Fruit fly (Drosophila melanogaster): ENCODE data around the gene CG5412.

CG5412 gene

dm6 chr3R:20576789-20577188, at the start of gene CG5412, which contains the start of gene TFAM:
CG5412 (plus strand) TSS chr3R:20577053.
TFAM (minus strand) TSS chr3R:20577010.
- no peak for TF ChIP-seq CG11617 (GFP tag; optimal IDR thresholded peaks at IDR 0.05)
- no peak for TF ChIP-seq Clk (GFP tag; optimal IDR thresholded peaks at IDR 0.05)
- no peak for TF ChIP-seq tj (GFP tag; optimal IDR thresholded peaks at IDR 0.05)
- peak; percentile 40 for TF ChIP-seq Mnt (GFP tag; optimal IDR thresholded peaks at IDR 0.05)
- peak; percentile 15 for TF ChIP-seq CG1620 (GFP tag; optimal IDR thresholded peaks at IDR 0.05)

DNA sequence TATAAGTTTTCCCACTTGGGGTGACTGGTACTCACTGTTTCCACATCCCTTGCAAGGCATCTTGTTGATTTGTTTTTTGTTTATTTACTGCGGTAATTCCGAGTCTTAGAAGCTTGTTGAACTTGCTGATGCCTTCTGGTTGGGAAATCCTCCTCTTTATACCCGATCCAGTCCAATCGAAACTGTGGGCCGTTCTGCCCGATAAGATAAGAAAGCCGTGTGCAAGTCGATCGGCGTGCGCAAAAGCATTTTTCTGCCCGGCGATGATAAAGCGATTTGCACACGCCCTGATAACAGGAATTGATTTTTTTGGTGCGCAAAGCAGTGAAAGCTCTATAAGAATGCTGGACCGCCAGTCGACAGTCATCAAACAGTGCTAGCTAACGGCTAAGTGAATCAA, 42.3 kb upstream of the CG5412 start, which contains the start of the genes MtnE and MtnD:
Gene MtnE, minus strand, starts transcription at position 130 of the 400 bp plus-strand sequence.
Gene MtnD, plus strand, starts transcription at position 388 of the 400 bp plus-strand sequence.
- TF ChIP-seq Clk (GFP tag; optimal IDR thresholded peaks at IDR 0.05) = no peak
- no peak for TF ChIP-seq CG12768 (GFP tag; optimal IDR thresholded peaks at IDR 0.05)
- peak; percentile 24 for TF ChIP-seq kay (GFP tag; ENCODE audit: borderline replicate concordance)
- TF ChIP-seq CG14711 (tag; optimal IDR thresholded peaks at IDR 0.05) = no peak
- TF ChIP-seq CG7101 (tag; optimal IDR thresholded peaks at IDR 0.05) = no peak
- TF ChIP-seq pad (GFP tag; optimal IDR thresholded peaks at IDR 0.05) = no peak
- peak; percentile 71 for TF ChIP-seq cic (GFP tag; optimal IDR thresholded peaks at IDR 0.05)
- peak in 1 of 2 experiments; percentile 46 for TF ChIP-seq cnc (optimal IDR thresholded peaks at IDR 0.05)
- TF ChIP-seq bab1 (GFP tag; optimal IDR thresholded peaks at IDR 0.05) = no peak

dm6 chr3R:20542283-20543144, 34.3 kb upstream of the CG5412 start:
- TF ChIP-seq toe (GFP tag; optimal IDR thresholded peaks at IDR 0.05) (no peak), ovo (GFP tag; optimal IDR thresholded peaks at IDR 0.05) (peak; percentile 80), tj (GFP tag; optimal IDR thresholded peaks at IDR 0.05) (peak; percentile 84), CG7101 (tag; optimal IDR thresholded peaks at IDR 0.05) (peak; percentile 45), CG14711 (tag; optimal IDR thresholded peaks at IDR 0.05) (no peak), kay (GFP tag; ENCODE audit: borderline replicate concordance) (peak; percentile 4), Crg-1 (GFP tag; optimal IDR thresholded peaks at IDR 0.05) (peak; percentile 32), cic (GFP tag; optimal IDR thresholded peaks at IDR 0.05) (peak; percentile 8), Hr96 (GFP tag; optimal IDR thresholded peaks at IDR 0.05) (no peak), CG1620 (GFP tag; optimal IDR thresholded peaks at IDR 0.05) (no peak), bab1 (GFP tag; optimal IDR thresholded peaks at IDR 0.05) (no peak), Mnt (GFP tag; optimal IDR thresholded peaks at IDR 0.05) (peak; percentile 36), Clk (GFP tag; optimal IDR thresholded peaks at IDR 0.05) (no peak), CG12768 (GFP tag; optimal IDR thresholded peaks at IDR 0.05) (no peak), CG11617 (GFP tag; optimal IDR thresholded peaks at IDR 0.05) (no peak), cnc (optimal IDR thresholded peaks at IDR 0.05) (no peak)

dm6 chr3R:20543220-20543619, 33.6 kb upstream of the CG5412 start:
- no peak for TF ChIP-seq tj (GFP tag; optimal IDR thresholded peaks at IDR 0.05)
- TF ChIP-seq CG33017 (tag; optimal IDR thresholded peaks at IDR 0.05) = no peak
- TF ChIP-seq Crg-1 (GFP tag; optimal IDR thresholded peaks at IDR 0.05) = no peak
- TF ChIP-seq CG1620 (GFP tag; optimal IDR thresholded peaks at IDR 0.05) = no peak
- TF ChIP-seq CG12768 (GFP tag; optimal IDR thresholded peaks at IDR 0.05) = no peak

DNA sequence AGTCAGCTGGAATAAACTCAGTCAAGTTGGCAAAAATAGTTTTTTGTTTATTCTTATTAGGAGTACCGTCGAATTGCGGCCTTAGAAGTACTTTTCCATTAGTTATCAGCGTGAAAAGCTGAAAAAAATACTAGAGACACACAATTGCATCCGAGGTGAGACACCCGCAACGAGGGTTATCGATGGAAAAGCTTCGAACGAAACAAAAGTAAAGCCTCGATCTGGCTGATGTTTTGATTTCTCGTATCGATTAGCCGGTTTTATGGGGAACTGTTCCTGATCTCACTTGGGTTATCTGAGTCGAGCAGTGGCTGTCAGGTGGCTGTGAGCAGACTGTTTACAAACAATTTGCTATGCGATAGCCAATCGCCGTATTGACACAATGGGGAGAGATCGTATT, 33.1 kb upstream of the CG5412 start:
- TF ChIP-seq tj (GFP tag; optimal IDR thresholded peaks at IDR 0.05) = peak; percentile 23
- no peak for TF ChIP-seq Crg-1 (GFP tag; optimal IDR thresholded peaks at IDR 0.05)
- TF ChIP-seq cic (GFP tag; optimal IDR thresholded peaks at IDR 0.05) = peak; percentile 31

DNA sequence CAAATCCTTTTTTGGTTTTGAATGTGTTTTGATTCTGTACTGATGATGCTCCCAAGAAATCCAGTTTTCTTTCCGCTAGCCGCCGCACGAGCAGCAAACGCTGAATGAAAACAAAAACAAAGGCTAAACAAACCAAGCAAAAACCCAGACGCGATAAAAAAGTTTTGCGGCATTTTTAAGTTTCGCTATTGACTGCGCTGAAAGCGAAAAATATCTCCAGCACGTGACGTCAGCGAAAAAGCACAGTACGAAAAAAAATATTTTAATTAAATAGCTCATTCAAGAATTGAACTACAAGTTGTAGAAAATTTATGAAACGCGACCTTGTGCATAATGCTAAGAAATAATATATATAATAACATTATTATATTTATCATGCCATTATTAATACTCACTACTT, 31.9 kb upstream of the CG5412 start:
- TF ChIP-seq CG33017 (tag; optimal IDR thresholded peaks at IDR 0.05) = no peak
- peak; percentile 87 for TF ChIP-seq kay (GFP tag; ENCODE audit: borderline replicate concordance)
- TF ChIP-seq tj (GFP tag; optimal IDR thresholded peaks at IDR 0.05) = peak; percentile 66

dm6 chr3R:20545678-20546077, 31.2 kb upstream of the CG5412 start:
- peak; percentile 27 for TF ChIP-seq pad (GFP tag; optimal IDR thresholded peaks at IDR 0.05)
- TF ChIP-seq ovo (GFP tag; optimal IDR thresholded peaks at IDR 0.05) = peak; percentile 40
- TF ChIP-seq bab1 (GFP tag; optimal IDR thresholded peaks at IDR 0.05) = no peak
- TF ChIP-seq CG7045 (GFP tag; optimal IDR thresholded peaks at IDR 0.05) = peak; percentile 68
- no peak for TF ChIP-seq CG1620 (GFP tag; optimal IDR thresholded peaks at IDR 0.05)
- TF ChIP-seq Clk (GFP tag; optimal IDR thresholded peaks at IDR 0.05) = no peak
- TF ChIP-seq Mnt (GFP tag; optimal IDR thresholded peaks at IDR 0.05) = peak; percentile 41
- TF ChIP-seq Hr96 (GFP tag; optimal IDR thresholded peaks at IDR 0.05) = peak; percentile 53
- peak; percentile 56 for TF ChIP-seq CG7101 (tag; optimal IDR thresholded peaks at IDR 0.05)
- no peak for TF ChIP-seq cnc (optimal IDR thresholded peaks at IDR 0.05)
- no peak for TF ChIP-seq tj (GFP tag; optimal IDR thresholded peaks at IDR 0.05)
- peak; percentile 95 for TF ChIP-seq cic (GFP tag; optimal IDR thresholded peaks at IDR 0.05)
- TF ChIP-seq CG11617 (GFP tag; optimal IDR thresholded peaks at IDR 0.05) = no peak
- no peak for TF ChIP-seq kay (GFP tag; ENCODE audit: borderline replicate concordance)
- TF ChIP-seq Crg-1 (GFP tag; optimal IDR thresholded peaks at IDR 0.05) = peak; percentile 5
- no peak for TF ChIP-seq CG14711 (tag; optimal IDR thresholded peaks at IDR 0.05)
- TF ChIP-seq toe (GFP tag; optimal IDR thresholded peaks at IDR 0.05) = peak; percentile 11
- TF ChIP-seq CG12768 (GFP tag; optimal IDR thresholded peaks at IDR 0.05) = peak; percentile 22
- peak; percentile 35 for TF ChIP-seq CG33017 (tag; optimal IDR thresholded peaks at IDR 0.05)
- TF ChIP-seq CG5204 (GFP tag; optimal IDR thresholded peaks at IDR 0.05) = no peak
